Fruit fly (Drosophila melanogaster) whole organism, pupa: ENCODE data around the gene CG14286.

Experiments
- CG10348 ChIP-seq: fragments of 200-800 bp; sonication (Bioruptor generic); IDR thresholded peaks from 2 replicates; pipeline ENCODE4 v1.3.6; 2022; ENCODE audit warnings: missing biosample characterization, missing genetic modification characterization
- CG15710 ChIP-seq: fragments of 200-800 bp; sonication (Bioruptor generic); optimal IDR thresholded peaks from 2 replicates; lab custom pipeline; 2018; ENCODE audit warnings: missing biosample characterization, mild to moderate bottlenecking, missing genetic modification characterization, moderate library complexity
- D1 ChIP-seq: fragments of 200-800 bp; sonication (Bioruptor generic); optimal IDR thresholded peaks from 2 replicates; lab custom pipeline; 2018; ENCODE audit warnings: missing biosample characterization, mild to moderate bottlenecking, missing genetic modification characterization, moderate library complexity
- EcR ChIP-seq: fragments of 200-800 bp; sonication (Bioruptor generic); optimal IDR thresholded peaks from 3 replicates; lab custom pipeline; 2019; ENCODE audit warnings: missing biosample characterization, missing genetic modification characterization, mild to moderate bottlenecking, moderate library complexity, missing genetic modification reagents
- Snoo ChIP-seq: fragments of 200-800 bp; sonication (Bioruptor generic); optimal IDR thresholded peaks from 3 replicates; lab custom pipeline; 2017; ENCODE audit warnings: missing biosample characterization, mild to moderate bottlenecking, missing genetic modification characterization, inconsistent platforms
- fd96Ca ChIP-seq: fragments of 200-800 bp; sonication (Bioruptor generic); IDR thresholded peaks from 3 replicates; pipeline ENCODE4 v1.3.6; 2022; ENCODE audit warnings: missing biosample characterization, missing genetic modification characterization
- gl ChIP-seq: fragments of 200-800 bp; sonication (Bioruptor generic); optimal IDR thresholded peaks from 2 replicates; lab custom pipeline; 2018; ENCODE audit warnings: missing biosample characterization, mild to moderate bottlenecking, missing genetic modification characterization

- no peak for TF ChIP-seq EcR (GFP tag; lab: Kevin White, UChicago)
- no peak for TF ChIP-seq CG10348
- no peak for TF ChIP-seq CG15710 (tag; lab: Kevin White, UChicago)
- TF ChIP-seq gl (tag; lab: Kevin White, UChicago), result no peak
- no peak for TF ChIP-seq Snoo
- no peak for TF ChIP-seq fd96Ca (GFP tag; lab: Robert Waterston, UW)
- no peak for TF ChIP-seq D1 (tag; lab: Kevin White, UChicago)
These were observed 34.1 kb upstream of the CG14286 start for dm6 chr3R:18989819-18990137.
